Fruit fly (Drosophila melanogaster) whole organism, embryonic: ENCODE data around the gene CG10286.

Experiments used
- Atf6 ChIP-seq: fragments of 200-800 bp; sonication (Bioruptor generic); IDR thresholded peaks from 2 replicates; pipeline ENCODE4 v1.3.6; 2022; ENCODE audit warnings: missing biosample characterization, missing genetic modification characterization
- CG10543 ChIP-seq: fragments of 200-800 bp; sonication (Bioruptor generic); optimal IDR thresholded peaks from 3 replicates; lab custom pipeline; 2017; ENCODE audit warnings: missing biosample characterization, mild to moderate bottlenecking, missing genetic modification characterization, moderate library complexity
- CG11085 ChIP-seq: fragments of 200-800 bp; sonication (Bioruptor generic); IDR thresholded peaks from 2 replicates; pipeline ENCODE4 v1.3.6; 2022; ENCODE audit warnings: missing biosample characterization, missing genetic modification characterization
- CG11560 ChIP-seq: fragments of 200-800 bp; sonication (Bioruptor generic); IDR thresholded peaks from 3 replicates; pipeline ENCODE4 v1.3.6; 2022; ENCODE audit warnings: missing biosample characterization, missing genetic modification characterization
- CG11696 ChIP-seq: fragments of 200-800 bp; sonication (Bioruptor generic); IDR thresholded peaks from 2 replicates; pipeline ENCODE4 v1.3.6; 2022; ENCODE audit warnings: missing biosample characterization, missing genetic modification characterization
- CG12104 ChIP-seq: fragments of 200-800 bp; sonication (Bioruptor generic); optimal IDR thresholded peaks from 3 replicates; lab custom pipeline; 2016; ENCODE audit warnings: missing biosample characterization, missing genetic modification characterization
- CG12942 ChIP-seq: fragments of 200-800 bp; sonication (Bioruptor generic); optimal IDR thresholded peaks from 3 replicates; lab custom pipeline; 2016; ENCODE audit warnings: missing biosample characterization, missing genetic modification characterization
- CG14014 ChIP-seq: fragments of 200-800 bp; sonication (Bioruptor generic); IDR thresholded peaks from 2 replicates; pipeline ENCODE4 v1.3.6; 2022; ENCODE audit warnings: missing biosample characterization, missing genetic modification characterization
- CG15514 ChIP-seq: fragments of 200-800 bp; sonication (Bioruptor generic); optimal IDR thresholded peaks from 3 replicates; lab custom pipeline; 2017; ENCODE audit warnings: missing biosample characterization, missing genetic modification characterization, mild to moderate bottlenecking, moderate library complexity, missing genetic modification reagents
- CG17186 ChIP-seq: fragments of 200-800 bp; sonication (Bioruptor generic); optimal IDR thresholded peaks from 3 replicates; lab custom pipeline; 2017; ENCODE audit warnings: missing biosample characterization, missing genetic modification reagents, missing genetic modification characterization
- CG2712 ChIP-seq: fragments of 200-800 bp; optimal IDR thresholded peaks from 3 replicates; lab custom pipeline; 2019; ENCODE audit warnings: missing biosample characterization, mild to moderate bottlenecking, missing genetic modification characterization, moderate library complexity
- CG3847 ChIP-seq: fragments of 200-800 bp; sonication (Bioruptor generic); IDR thresholded peaks from 2 replicates; pipeline ENCODE4 v1.3.6; 2022; ENCODE audit warnings: missing biosample characterization, missing genetic modification characterization
- CG5180 ChIP-seq: fragments of 200-800 bp; sonication (Bioruptor generic); optimal IDR thresholded peaks from 3 replicates; lab custom pipeline; 2017; ENCODE audit warnings: missing biosample characterization, missing genetic modification characterization, mild to moderate bottlenecking, moderate library complexity, missing genetic modification reagents
- CG6765 ChIP-seq: fragments of 200-800 bp; sonication (Bioruptor generic); optimal IDR thresholded peaks from 3 replicates; lab custom pipeline; 2017; ENCODE audit warnings: missing biosample characterization, mild to moderate bottlenecking, missing genetic modification characterization
- CG6854 ChIP-seq: fragments of 200-800 bp; sonication (Bioruptor generic); optimal IDR thresholded peaks from 3 replicates; lab custom pipeline; 2017; ENCODE audit warnings: missing biosample characterization, mild to moderate bottlenecking, missing genetic modification characterization
- CG7372 ChIP-seq: fragments of 200-800 bp; sonication (Bioruptor generic); IDR thresholded peaks from 2 replicates; pipeline ENCODE4 v1.3.6; 2022; ENCODE audit warnings: missing biosample characterization, missing genetic modification characterization
- CG7556 ChIP-seq: fragments of 200-800 bp; sonication (Bioruptor generic); optimal IDR thresholded peaks from 2 replicates; lab custom pipeline; 2017; ENCODE audit warnings: missing biosample characterization, mild to moderate bottlenecking, missing genetic modification characterization
- CG9609 ChIP-seq: fragments of 200-800 bp; sonication (Bioruptor generic); optimal IDR thresholded peaks from 3 replicates; lab custom pipeline; 2016; ENCODE audit warnings: missing biosample characterization, missing genetic modification characterization
- CTCF ChIP-seq: fragments of 200-800 bp; sonication (Bioruptor generic); optimal IDR thresholded peaks from 2 replicates; lab custom pipeline; 2017; ENCODE audit warnings: missing biosample characterization, mild to moderate bottlenecking, missing genetic modification characterization, moderate library complexity
- Chrac-16 ChIP-seq: fragments of 200-800 bp; sonication (Bioruptor generic); optimal IDR thresholded peaks from 3 replicates; lab custom pipeline; 2016; ENCODE audit warnings: missing biosample characterization, missing genetic modification characterization
- CrebB ChIP-seq: fragments of 200-800 bp; sonication (Bioruptor generic); optimal IDR thresholded peaks from 3 replicates; lab custom pipeline; 2018; ENCODE audit warnings: missing biosample characterization, mild to moderate bottlenecking, missing genetic modification characterization
- Dek ChIP-seq: fragments of 200-800 bp; sonication (Bioruptor generic); optimal IDR thresholded peaks from 3 replicates; lab custom pipeline; 2019; ENCODE audit warnings: missing biosample characterization, mild to moderate bottlenecking, missing genetic modification characterization, moderate library complexity
- E2f1 ChIP-seq: fragments of 200-800 bp; sonication (Bioruptor generic); IDR thresholded peaks from 2 replicates; pipeline ENCODE4 v1.3.6; 2022; ENCODE audit warnings: missing biosample characterization, missing genetic modification characterization
- ERR ChIP-seq: fragments of 200-800 bp; sonication (Bioruptor generic); optimal IDR thresholded peaks from 2 replicates; lab custom pipeline; 2016; ENCODE audit warnings: missing biosample characterization, missing genetic modification characterization
- Jarid2 ChIP-seq: fragments of 200-800 bp; sonication (Bioruptor generic); optimal IDR thresholded peaks from 3 replicates; lab custom pipeline; 2017; ENCODE audit warnings: mild to moderate bottlenecking, missing biosample characterization, missing genetic modification reagents, missing genetic modification characterization
- Meics ChIP-seq: fragments of 200-800 bp; sonication (Bioruptor generic); optimal IDR thresholded peaks from 2 replicates; lab custom pipeline; 2017; ENCODE audit warnings: missing biosample characterization, mild to moderate bottlenecking, missing genetic modification characterization
- NK7.1 ChIP-seq: fragments of 200-800 bp; sonication (Bioruptor generic); optimal IDR thresholded peaks from 3 replicates; lab custom pipeline; 2016; ENCODE audit warnings: missing biosample characterization, missing genetic modification characterization
- Neu2 ChIP-seq: fragments of 200-800 bp; sonication (Bioruptor generic); optimal IDR thresholded peaks from 3 replicates; lab custom pipeline; 2016; ENCODE audit warnings: missing biosample characterization, missing genetic modification characterization, borderline replicate concordance
- Pdp1 ChIP-seq, 2 experiments: fragments of 200-800 bp; sonication (Bioruptor generic); optimal IDR thresholded peaks; 3 replicates each; lab custom pipeline; 2016; ENCODE audit warnings: missing biosample characterization in 2 of 2, missing genetic modification characterization in 2 of 2, mild to moderate bottlenecking in 1 of 2, moderate library complexity in 1 of 2
- ap ChIP-seq: fragments of 200-800 bp; sonication (Bioruptor generic); IDR thresholded peaks from 2 replicates; pipeline ENCODE4 v1.3.6; 2022; ENCODE audit warnings: missing biosample characterization, missing genetic modification characterization
- az2 ChIP-seq: fragments of 200-800 bp; sonication (Bioruptor generic); optimal IDR thresholded peaks from 3 replicates; lab custom pipeline; 2016; ENCODE audit warnings: missing biosample characterization, missing genetic modification characterization
- caup ChIP-seq: fragments of 200-800 bp; sonication (Bioruptor generic); optimal IDR thresholded peaks from 3 replicates; lab custom pipeline; 2017; ENCODE audit warnings: missing biosample characterization, mild to moderate bottlenecking, missing genetic modification characterization, moderate library complexity; ENCODE audit not compliant: severe bottlenecking
- crp ChIP-seq, 2 experiments: fragments of 200-800 bp; sonication (Bioruptor generic); optimal IDR thresholded peaks; 2 replicates in 1 of 2; 3 replicates in 1 of 2; lab custom pipeline; 2017; ENCODE audit warnings: missing biosample characterization in 2 of 2, missing genetic modification characterization in 2 of 2, mild to moderate bottlenecking in 1 of 2, moderate library complexity in 1 of 2
- dati ChIP-seq: fragments of 200-800 bp; sonication (Bioruptor generic); IDR thresholded peaks from 2 replicates; pipeline ENCODE4 v1.3.6; 2022; ENCODE audit warnings: missing biosample characterization, missing genetic modification characterization
- dmrt11E ChIP-seq: fragments of 200-800 bp; sonication (Bioruptor generic); optimal IDR thresholded peaks from 3 replicates; lab custom pipeline; 2018; ENCODE audit warnings: missing biosample characterization, mild to moderate bottlenecking, missing genetic modification characterization, moderate library complexity
- ftz-f1 ChIP-seq: fragments of 200-800 bp; sonication (Bioruptor generic); optimal IDR thresholded peaks from 2 replicates; lab custom pipeline; 2016; ENCODE audit warnings: missing biosample characterization, missing genetic modification characterization
- hth ChIP-seq: fragments of >200 bp; optimal IDR thresholded peaks from 2 replicates; lab custom pipeline; 2017; ENCODE audit warnings: inconsistent platforms
- kay ChIP-seq: fragments of 200-800 bp; sonication (Bioruptor generic); optimal IDR thresholded peaks from 2 replicates; lab custom pipeline; 2016; ENCODE audit warnings: missing biosample characterization, missing genetic modification characterization
- kni ChIP-seq: fragments of 200-800 bp; sonication (Bioruptor generic); optimal IDR thresholded peaks from 3 replicates; lab custom pipeline; 2017; ENCODE audit warnings: mild to moderate bottlenecking, missing biosample characterization, missing genetic modification reagents, missing genetic modification characterization
- luna ChIP-seq: fragments of 200-800 bp; sonication (Bioruptor generic); optimal IDR thresholded peaks from 2 replicates; lab custom pipeline; 2016; ENCODE audit warnings: missing biosample characterization, missing genetic modification characterization
- nerfin-2 ChIP-seq: fragments of 200-800 bp; sonication (Bioruptor generic); IDR thresholded peaks from 2 replicates; pipeline ENCODE4 v1.3.6; 2022; ENCODE audit warnings: missing biosample characterization, missing genetic modification characterization; ENCODE audit not compliant: partially characterized antibody
- nmo ChIP-seq: fragments of 200-800 bp; sonication (Bioruptor generic); optimal IDR thresholded peaks from 2 replicates; lab custom pipeline; 2018; ENCODE audit warnings: missing biosample characterization, mild to moderate bottlenecking, missing genetic modification characterization, moderate library complexity
- nom ChIP-seq: fragments of 200-800 bp; sonication (Bioruptor generic); optimal IDR thresholded peaks from 2 replicates; lab custom pipeline; 2017; ENCODE audit warnings: missing biosample characterization, missing genetic modification characterization, mild to moderate bottlenecking, moderate library complexity, missing genetic modification reagents
- onecut ChIP-seq: fragments of 200-800 bp; sonication (Bioruptor generic); IDR thresholded peaks from 2 replicates; pipeline ENCODE4 v1.3.6; 2022; ENCODE audit warnings: missing biosample characterization, missing genetic modification characterization
- row ChIP-seq: fragments of 200-800 bp; sonication (Bioruptor generic); IDR thresholded peaks from 3 replicates; pipeline ENCODE4 v1.3.6; 2022; ENCODE audit warnings: missing biosample characterization, missing genetic modification characterization
- sc ChIP-seq, 3 experiments: fragments of >200 bp in 2 of 3; fragments of 200-800 bp in 1 of 3; sonication (Bioruptor generic) in 1 of 3; optimal IDR thresholded peaks; 2 replicates in 2 of 3; 3 replicates in 1 of 3; lab custom pipeline; 2017; ENCODE audit warnings: mild to moderate bottlenecking in 1 of 3, missing biosample characterization in 1 of 3, missing genetic modification characterization in 1 of 3, missing genetic modification reagents in 1 of 3
- sens-2 ChIP-seq: fragments of 200-800 bp; sonication (Bioruptor generic); IDR thresholded peaks from 2 replicates; pipeline ENCODE4 v1.3.6; 2022; ENCODE audit warnings: missing biosample characterization, missing genetic modification characterization
- sna ChIP-seq: fragments of 200-800 bp; sonication (Bioruptor generic); IDR thresholded peaks from 2 replicates; pipeline ENCODE4 v1.3.6; 2022; ENCODE audit warnings: missing biosample characterization, missing genetic modification characterization; ENCODE audit not compliant: partially characterized antibody
- sqz ChIP-seq: fragments of 200-800 bp; sonication (Bioruptor generic); optimal IDR thresholded peaks from 3 replicates; lab custom pipeline; 2018; ENCODE audit warnings: missing biosample characterization, mild to moderate bottlenecking, missing genetic modification characterization
- tup ChIP-seq: fragments of 200-800 bp; sonication (Bioruptor generic); optimal IDR thresholded peaks from 2 replicates; lab custom pipeline; 2016; ENCODE audit warnings: missing biosample characterization, mild to moderate bottlenecking, missing genetic modification characterization, moderate library complexity
- vvl ChIP-seq: fragments of 200-800 bp; sonication (Bioruptor generic); IDR thresholded peaks from 2 replicates; pipeline ENCODE4 v1.3.6; 2022; ENCODE audit warnings: missing biosample characterization, missing genetic modification characterization
- wek ChIP-seq: fragments of 200-800 bp; sonication (Bioruptor generic); optimal IDR thresholded peaks from 3 replicates; lab custom pipeline; 2018; ENCODE audit warnings: missing biosample characterization, mild to moderate bottlenecking, missing genetic modification characterization, moderate library complexity

The CG10286 gene

DNA sequence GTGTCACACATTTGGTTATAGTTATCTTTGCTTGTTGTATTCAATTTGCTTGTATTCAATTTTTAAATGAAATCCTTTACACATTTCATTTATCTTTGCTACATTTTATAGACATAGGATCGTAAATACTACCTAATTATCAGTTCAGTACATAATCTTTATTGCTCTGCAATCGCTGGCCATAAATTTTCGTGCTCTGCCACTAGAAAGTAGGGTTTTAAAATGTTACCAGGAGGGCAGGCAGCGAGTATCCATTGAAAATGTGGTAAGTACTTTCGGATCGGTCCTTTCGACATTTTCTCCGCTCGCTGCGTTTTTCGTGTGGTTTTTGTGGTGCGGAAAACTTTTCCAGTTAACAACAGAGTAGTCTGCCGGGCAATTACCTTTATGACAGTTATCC is 30.5 kb downstream of the CG10286 start (continued):
- TF ChIP-seq dati (GFP tag; lab: Robert Waterston, UW) (no peak), CG14014 (GFP tag; lab: Robert Waterston, UW) (no peak), CG6854 (GFP tag; lab: Kevin White, UChicago) (no peak), luna (GFP tag; lab: Kevin White, UChicago) (no peak), CG11696 (no peak), Meics (no peak), Neu2 (GFP tag; lab: Kevin White, UChicago) (no peak), Dek (tag; lab: Kevin White, UChicago) (no peak), sna (no peak), kay (no peak), CG9609 (GFP tag; lab: Kevin White, UChicago) (no peak), CrebB (tag; lab: Kevin White, UChicago) (no peak), tup (GFP tag; lab: Kevin White, UChicago) (no peak), crp (GFP tag; optimal IDR thresholded peaks at IDR 0.05; lab: Kevin White, UChicago) (no peak), CG11560 (tag; lab: Robert Waterston, UW) (no peak), nom (GFP tag; lab: Kevin White, UChicago) (no peak), CG12942 (GFP tag; lab: Kevin White, UChicago) (no peak), dmrt11E (tag; lab: Kevin White, UChicago) (no peak), Jarid2 (no peak), CG3847 (GFP tag; lab: Robert Waterston, UW) (no peak), row (no peak), ftz-f1 (GFP tag; lab: Kevin White, UChicago) (no peak), az2 (GFP tag; lab: Kevin White, UChicago) (no peak), hth (no peak), CTCF (peak; percentile 10), sqz (GFP tag; lab: Kevin White, UChicago) (no peak), CG7372 (no peak), CG12104 (GFP tag; lab: Kevin White, UChicago) (no peak), NK7.1 (no peak), vvl (GFP tag; lab: Robert Waterston, UW) (no peak), sens-2 (GFP tag; lab: Robert Waterston, UW) (no peak), CG11085 (GFP tag; lab: Robert Waterston, UW) (no peak), CG5180 (GFP tag; lab: Kevin White, UChicago) (peak; percentile 3), CG2712 (tag; lab: Kevin White, UChicago) (no peak), CG6765 (GFP tag; lab: Kevin White, UChicago) (no peak), wek (GFP tag; lab: Kevin White, UChicago) (no peak), E2f1 (no peak), ap (GFP tag; lab: Robert Waterston, UW) (no peak), sc (optimal IDR thresholded peaks at IDR 0.05; lab: Kevin White, UChicago) (no peak), sc (GFP tag; optimal IDR thresholded peaks at IDR 0.05; lab: Kevin White, UChicago) (no peak), ERR (GFP tag; lab: Kevin White, UChicago) (no peak), CG17186 (GFP tag; lab: Kevin White, UChicago) (no peak), Atf6 (GFP tag; lab: Robert Waterston, UW) (no peak), Chrac-16 (GFP tag; lab: Kevin White, UChicago) (no peak), CG10543 (GFP tag; lab: Kevin White, UChicago) (no peak), onecut (GFP tag; lab: Robert Waterston, UW) (no peak), Pdp1 (GFP tag; optimal IDR thresholded peaks at IDR 0.05; lab: Kevin White, UChicago) (no peak), caup (GFP tag; lab: Kevin White, UChicago) (no peak), CG15514 (no peak), nmo (GFP tag; lab: Kevin White, UChicago) (no peak), nerfin-2 (GFP tag; lab: Robert Waterston, UW) (no peak), CG7556 (GFP tag; lab: Kevin White, UChicago) (no peak), kni (GFP tag; lab: Kevin White, UChicago) (no peak)
